Worm (Caenorhabditis elegans): Measurements from ENCODE around the gene ZC21.10.

The ZC21.10 gene

ce11 chrIII:8518990-8519389 is 10.9 kb upstream of the ZC21.10 start:
- TF ChIP-seq B0336.3 (GFP tag; IDR thresholded peaks at IDR 0.05), result 0 out of 2 replicates have a peak, but pooled peaks have one; percentile 47
- TF ChIP-seq C06A6.2 (GFP tag; conservative IDR thresholded peaks at IDR 0.05), result no peak
- TF ChIP-seq lin-26 (GFP tag; IDR thresholded peaks at IDR 0.05), result 0 out of 2 replicates have a peak, but pooled peaks have one; percentile 24
- TF ChIP-seq Y56A3A.18 (GFP tag; IDR thresholded peaks at IDR 0.05), result 0 out of 2 replicates have a peak, but pooled peaks have one; percentile 27
- TF ChIP-seq cebp-1 (GFP tag; IDR thresholded peaks at IDR 0.05), result no peak
- TF ChIP-seq cebp-1 (tag; optimal IDR thresholded peaks at IDR 0.05), result peak; percentile 12
- peak; percentile 64 for TF ChIP-seq chd-7 (tag; optimal IDR thresholded peaks at IDR 0.05)
- no peak for TF ChIP-seq hmg-20 (GFP tag; IDR thresholded peaks at IDR 0.05)

ce11 chrIII:8519886-8520285 is 10.0 kb upstream of the ZC21.10 start, which contains the start of gene ZC21.8:
ZC21.8 (minus strand) TSS chrIII:8519986.
- TF ChIP-seq nhr-27 (tag; optimal IDR thresholded peaks at IDR 0.05) (no peak), ceh-91 (GFP tag; IDR thresholded peaks at IDR 0.05) (no peak), nfya-2 (GFP tag; IDR thresholded peaks at IDR 0.05) (no peak), ztf-6 (GFP tag; IDR thresholded peaks at IDR 0.05) (no peak), let-607 (tag; optimal IDR thresholded peaks at IDR 0.05) (no peak), B0261.1 (tag; optimal IDR thresholded peaks at IDR 0.05) (no peak), pha-4 (tag; optimal IDR thresholded peaks at IDR 0.05) (no peak), T26A5.8 (tag; optimal IDR thresholded peaks at IDR 0.05) (no peak), attf-6 (GFP tag; IDR thresholded peaks at IDR 0.05) (no peak), F49E8.2 (tag; optimal IDR thresholded peaks at IDR 0.05; ENCODE audit: insufficient read depth) (no peak), let-526 (GFP tag; IDR thresholded peaks at IDR 0.05) (no peak), nhr-179 (tag; optimal IDR thresholded peaks at IDR 0.05) (no peak), ama-1 (optimal IDR thresholded peaks at IDR 0.05) (no peak), ama-1 (GFP tag; optimal IDR thresholded peaks at IDR 0.05) (no peak), chd-7 (tag; optimal IDR thresholded peaks at IDR 0.05) (no peak), repo-1 (tag; optimal IDR thresholded peaks at IDR 0.05) (no peak), aptf-2 (GFP tag; conservative IDR thresholded peaks at IDR 0.05) (no peak), unc-130 (GFP tag; optimal IDR thresholded peaks at IDR 0.05) (no peak), mxl-1 (tag; optimal IDR thresholded peaks at IDR 0.05) (no peak), lin-26 (GFP tag; IDR thresholded peaks at IDR 0.05) (no peak), snpc-4 (GFP tag; optimal IDR thresholded peaks at IDR 0.05) (no peak), snpc-4 (tag; optimal IDR thresholded peaks at IDR 0.05) (no peak)

ce11 chrIII:8520589-8520988 is 9.3 kb upstream of the ZC21.10 start:
- TF ChIP-seq ztf-22 (GFP tag; optimal IDR thresholded peaks at IDR 0.05), result no peak
- TF ChIP-seq let-607 (tag; optimal IDR thresholded peaks at IDR 0.05), result no peak
- TF ChIP-seq hrde-1 (tag; optimal IDR thresholded peaks at IDR 0.05; ENCODE audit: borderline replicate concordance), result no peak
- TF ChIP-seq akir-1 (GFP tag; optimal IDR thresholded peaks at IDR 0.05), result no peak
- no peak for TF ChIP-seq hmg-1.2 (GFP tag; IDR thresholded peaks at IDR 0.05)
- TF ChIP-seq ztf-18 (tag; optimal IDR thresholded peaks at IDR 0.05), result no peak
- TF ChIP-seq ZK185.1 (tag; optimal IDR thresholded peaks at IDR 0.05; ENCODE audit: poor library complexity, severe bottlenecking), result no peak

- TF ChIP-seq ets-4 (GFP tag; optimal IDR thresholded peaks at IDR 0.05) (no peak), mes-4 (tag; optimal IDR thresholded peaks at IDR 0.05) (no peak), ztf-25 (GFP tag; IDR thresholded peaks at IDR 0.05) (no peak), ZK185.1 (tag; optimal IDR thresholded peaks at IDR 0.05; ENCODE audit: poor library complexity, severe bottlenecking) (no peak)
Observed at ce11 chrIII:8521654-8522392, 8.0 kb upstream of the ZC21.10 start.

Data from whole organism, young adult.